Worm (Caenorhabditis elegans) whole organism, L1 larva: ENCODE measurements around the gene rig-3.

Experiments
- ama-1 ChIP-seq: fragments of 150-350 bp; optimal IDR thresholded peaks from 2 replicates; lab custom pipeline; 2014
- efl-1 ChIP-seq, 4 experiments: fragments of 150-350 bp; optimal IDR thresholded peaks in 3 of 4; peaks in 1 of 4; 1 replicate in 1 of 4; 2 replicates in 3 of 4; lab custom pipeline; 2014; ENCODE audit warnings: missing biosample characterization in 2 of 4, missing genetic modification characterization in 2 of 4, missing genetic modification reagents in 2 of 4
- grh-1 ChIP-seq: fragments of 200-800 bp; sonication (Bioruptor generic); IDR thresholded peaks from 2 replicates; pipeline ENCODE4 v1.3.6; 2022; ENCODE audit warnings: missing genetic modification reagents, missing genetic modification characterization, missing compliant biosample characterization
- lin-13 ChIP-seq: fragments of 150-350 bp; optimal IDR thresholded peaks from 2 replicates; lab custom pipeline; 2014; ENCODE audit warnings: missing biosample characterization, missing genetic modification reagents, missing genetic modification characterization
- lsy-2 ChIP-seq, 2 experiments: fragments of 150-350 bp; optimal IDR thresholded peaks; 2 replicates each; lab custom pipeline; 2014; ENCODE audit warnings: missing biosample characterization in 2 of 2, missing genetic modification characterization in 2 of 2
- nhr-11 ChIP-seq: fragments of 150-350 bp; optimal IDR thresholded peaks from 2 replicates; lab custom pipeline; 2014; ENCODE audit warnings: missing biosample characterization, missing genetic modification characterization
- nhr-19 ChIP-seq: fragments of 200-800 bp; sonication (Bioruptor generic); conservative IDR thresholded peaks from 2 replicates; pipeline ENCODE4 v1.3.6; 2022; ENCODE audit warnings: missing genetic modification characterization, missing compliant biosample characterization
- nhr-71 ChIP-seq: sonication (generic microtip); optimal IDR thresholded peaks from 2 replicates; lab custom pipeline; 2016; ENCODE audit warnings: mild to moderate bottlenecking, missing genetic modification characterization, moderate library complexity, missing compliant biosample characterization
- nhr-84 ChIP-seq: sonication (generic microtip); optimal IDR thresholded peaks from 2 replicates; lab custom pipeline; 2017; ENCODE audit warnings: missing biosample characterization, missing genetic modification characterization
- sptf-1 ChIP-seq: fragments of 150-350 bp; optimal IDR thresholded peaks from 2 replicates; lab custom pipeline; 2014; ENCODE audit warnings: missing biosample characterization, missing genetic modification characterization
- sup-37 ChIP-seq: fragments of 200-800 bp; sonication (Bioruptor generic); optimal IDR thresholded peaks from 2 replicates; lab custom pipeline; 2018; ENCODE audit warnings: mild to moderate bottlenecking, missing genetic modification characterization, missing compliant biosample characterization
- unc-30 ChIP-seq: sonication (generic microtip); optimal IDR thresholded peaks from 2 replicates; lab custom pipeline; 2017; ENCODE audit warnings: missing biosample characterization, missing genetic modification characterization

DNA sequence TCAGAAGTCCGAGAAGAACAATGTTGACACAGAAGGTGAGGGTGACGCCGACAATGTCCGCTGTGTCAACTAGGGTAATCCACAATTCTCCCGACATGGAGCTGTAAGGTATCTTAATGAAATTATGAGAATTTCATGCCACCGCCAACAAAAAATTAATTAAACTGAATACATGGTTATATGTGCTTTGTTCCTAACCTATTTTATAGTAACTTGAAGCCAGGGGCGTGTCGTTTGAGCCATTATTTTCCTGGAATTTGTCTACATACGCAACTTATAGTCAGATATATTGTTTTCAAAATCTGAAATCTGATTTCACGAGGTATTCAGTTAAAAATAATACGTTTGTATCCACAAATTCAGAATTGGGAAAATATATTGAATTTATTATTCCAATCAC is 12.4 kb downstream of the rig-3 start, which contains the start of gene odr-10:
- no peak for TF ChIP-seq sup-37 (GFP tag; lab: Kevin White, UChicago)
- no peak for TF ChIP-seq efl-1 (optimal IDR thresholded peaks at IDR 0.05; lab: Kevin White, UChicago)
- no peak for TF ChIP-seq efl-1 (GFP tag; optimal IDR thresholded peaks at IDR 0.05 in 1 of 2; lab: Kevin White, UChicago)
- no peak for TF ChIP-seq nhr-84 (tag; lab: Kevin White, UChicago)
- TF ChIP-seq unc-30 (tag; lab: Kevin White, UChicago): no peak
- TF ChIP-seq lin-13: no peak
- no peak for TF ChIP-seq ama-1 (lab: Kevin White, UChicago)
- no peak for TF ChIP-seq sptf-1
- TF ChIP-seq nhr-19 (GFP tag; lab: Robert Waterston, UW): no peak
- TF ChIP-seq lsy-2 (tag; optimal IDR thresholded peaks at IDR 0.05; lab: Kevin White, UChicago): no peak
- no peak for TF ChIP-seq grh-1 (GFP tag; lab: Robert Waterston, UW)
- TF ChIP-seq nhr-71: no peak
- no peak for TF ChIP-seq nhr-11 (tag; lab: Kevin White, UChicago)
